Worm (Caenorhabditis elegans) whole organism, midembryonic: ENCODE data around the gene F16B12.1.

ENCODE experiments used
- flt-1 ChIP-seq: fragments of 200-800 bp; sonication (Bioruptor generic); IDR thresholded peaks from 2 replicates; pipeline ENCODE4 v1.3.6; 2022; ENCODE audit warnings: missing genetic modification characterization, missing compliant biosample characterization
- klf-2 ChIP-seq: fragments of 200-800 bp; sonication (Bioruptor generic); conservative IDR thresholded peaks from 2 replicates; pipeline ENCODE4 v1.3.6; 2022; ENCODE audit warnings: missing genetic modification reagents, missing genetic modification characterization, missing compliant biosample characterization
- med-1 ChIP-seq: sonication (generic microtip); optimal IDR thresholded peaks from 2 replicates; lab custom pipeline; 2017; ENCODE audit warnings: missing genetic modification characterization, mild to moderate bottlenecking, missing compliant biosample characterization, antibody characterized with exemption, missing genetic modification reagents; ENCODE audit not compliant: insufficient read depth
- ref-1 ChIP-seq: fragments of 200-800 bp; sonication (Bioruptor generic); conservative IDR thresholded peaks from 2 replicates; pipeline ENCODE4 v1.3.6; 2022; ENCODE audit warnings: missing genetic modification reagents, missing genetic modification characterization, missing compliant biosample characterization

DNA sequence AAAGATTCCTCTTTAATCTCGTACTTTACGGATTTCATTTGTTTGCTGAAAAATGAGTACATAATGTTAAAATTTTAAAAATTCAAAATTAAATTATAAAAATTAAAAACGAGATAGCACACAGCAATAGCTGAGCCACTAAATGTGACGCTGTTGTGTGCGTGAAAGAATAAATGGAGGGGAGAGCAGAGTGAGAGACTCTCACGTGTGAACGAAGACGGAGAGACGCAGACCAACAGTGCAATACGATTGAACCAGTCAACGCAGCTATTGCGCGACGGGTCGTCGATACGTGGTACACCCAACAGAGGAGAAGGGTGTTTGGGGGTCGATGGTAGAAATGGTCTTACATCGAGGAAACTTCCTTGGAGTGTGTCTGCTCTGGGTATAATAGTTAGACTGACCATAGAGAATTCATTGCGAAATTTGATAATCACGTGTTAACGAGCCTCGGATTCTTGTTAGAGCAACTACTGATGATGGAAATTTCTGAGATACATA, 13.4 kb downstream of the F16B12.1 start, which contains the start of gene F16B12.4:
- TF ChIP-seq klf-2 (GFP tag; lab: Robert Waterston, UW) (no peak), ref-1 (GFP tag; lab: Robert Waterston, UW) (no peak), flt-1 (GFP tag; lab: Robert Waterston, UW) (no peak), med-1 (GFP tag; lab: Kevin White, UChicago) (no peak)
